Fruit fly (Drosophila melanogaster) whole organism, embryonic: Measurements from ENCODE around the gene CG5515.
A peak's percentile ranks its signal among the peaks of the same experiment; 100 is the strongest.

Experiments used
- Bgb ChIP-seq: fragments of 200-800 bp; sonication (Bioruptor generic); IDR thresholded peaks from 2 replicates; pipeline ENCODE4 v1.3.6; 2022; ENCODE audit warnings: missing biosample characterization, missing genetic modification characterization; ENCODE audit not compliant: partially characterized antibody
- CG10209 ChIP-seq: fragments of 200-800 bp; sonication (Bioruptor generic); optimal IDR thresholded peaks from 3 replicates; lab custom pipeline; 2017; ENCODE audit warnings: missing biosample characterization, mild to moderate bottlenecking, missing genetic modification characterization, missing genetic modification reagents
- CG10366 ChIP-seq: fragments of 200-800 bp; sonication (Bioruptor generic); IDR thresholded peaks from 2 replicates; pipeline ENCODE4 v1.3.6; 2022; ENCODE audit warnings: missing biosample characterization, missing genetic modification characterization
- CG10543 ChIP-seq: fragments of 200-800 bp; sonication (Bioruptor generic); optimal IDR thresholded peaks from 3 replicates; lab custom pipeline; 2017; ENCODE audit warnings: missing biosample characterization, mild to moderate bottlenecking, missing genetic modification characterization, moderate library complexity
- CG11247 ChIP-seq: fragments of 200-800 bp; sonication (Bioruptor generic); IDR thresholded peaks from 2 replicates; pipeline ENCODE4 v1.3.6; 2022; ENCODE audit warnings: missing biosample characterization, missing genetic modification characterization
- CG11504 ChIP-seq: fragments of 200-800 bp; sonication (Bioruptor generic); optimal IDR thresholded peaks from 3 replicates; lab custom pipeline; 2019; ENCODE audit warnings: missing biosample characterization, mild to moderate bottlenecking, missing genetic modification characterization, moderate library complexity
- CG11723 ChIP-seq: fragments of 200-800 bp; sonication (Bioruptor generic); optimal IDR thresholded peaks from 2 replicates; lab custom pipeline; 2017; ENCODE audit warnings: missing biosample characterization, mild to moderate bottlenecking, missing genetic modification characterization
- CG12942 ChIP-seq: fragments of 200-800 bp; sonication (Bioruptor generic); optimal IDR thresholded peaks from 3 replicates; lab custom pipeline; 2016; ENCODE audit warnings: missing biosample characterization, missing genetic modification characterization
- CG13424 ChIP-seq: fragments of 200-800 bp; sonication (Bioruptor generic); optimal IDR thresholded peaks from 2 replicates; lab custom pipeline; 2019; ENCODE audit warnings: missing biosample characterization, mild to moderate bottlenecking, missing genetic modification characterization, moderate library complexity
- CG14050 ChIP-seq: fragments of 200-800 bp; sonication (Bioruptor generic); IDR thresholded peaks from 3 replicates; pipeline ENCODE4 v1.3.6; 2022; ENCODE audit warnings: missing biosample characterization, missing genetic modification characterization
- CG14441 ChIP-seq: fragments of 200-800 bp; sonication (Bioruptor generic); IDR thresholded peaks from 2 replicates; pipeline ENCODE4 v1.3.6; 2022; ENCODE audit warnings: missing biosample characterization, missing genetic modification characterization
- CG15269 ChIP-seq: fragments of 200-800 bp; sonication (Bioruptor generic); optimal IDR thresholded peaks from 2 replicates; lab custom pipeline; 2018; ENCODE audit warnings: missing biosample characterization, mild to moderate bottlenecking, missing genetic modification characterization, moderate library complexity
- CG1647 ChIP-seq: fragments of 200-800 bp; sonication (Bioruptor generic); optimal IDR thresholded peaks from 3 replicates; lab custom pipeline; 2016; ENCODE audit warnings: missing biosample characterization, missing genetic modification characterization
- CG17802 ChIP-seq: fragments of 200-800 bp; sonication (Bioruptor generic); optimal IDR thresholded peaks from 2 replicates; lab custom pipeline; 2018; ENCODE audit warnings: missing biosample characterization, mild to moderate bottlenecking, missing genetic modification characterization, moderate library complexity
- CG32532 ChIP-seq: fragments of 200-800 bp; sonication (Bioruptor generic); IDR thresholded peaks from 2 replicates; pipeline ENCODE4 v1.3.6; 2022; ENCODE audit warnings: missing biosample characterization, missing genetic modification characterization
- CG32772 ChIP-seq: fragments of 200-800 bp; sonication (Bioruptor generic); IDR thresholded peaks from 2 replicates; pipeline ENCODE4 v1.3.6; 2022; ENCODE audit warnings: missing biosample characterization, missing genetic modification characterization
- CG5245 ChIP-seq: fragments of 200-800 bp; sonication (Bioruptor generic); optimal IDR thresholded peaks from 3 replicates; lab custom pipeline; 2016; ENCODE audit warnings: missing biosample characterization, missing genetic modification characterization
- CG8924 ChIP-seq: fragments of 200-800 bp; optimal IDR thresholded peaks from 3 replicates; lab custom pipeline; 2019; ENCODE audit warnings: missing biosample characterization, mild to moderate bottlenecking, missing genetic modification characterization, moderate library complexity
- CG9817 ChIP-seq: fragments of 200-800 bp; sonication (Bioruptor generic); optimal IDR thresholded peaks from 2 replicates; lab custom pipeline; 2018; ENCODE audit warnings: missing biosample characterization, mild to moderate bottlenecking, missing genetic modification characterization, moderate library complexity
- Dad ChIP-seq: fragments of 200-800 bp; sonication (Bioruptor generic); optimal IDR thresholded peaks from 3 replicates; lab custom pipeline; 2016; ENCODE audit warnings: missing biosample characterization, missing genetic modification characterization
- Drgx ChIP-seq: fragments of 200-800 bp; sonication (Bioruptor generic); IDR thresholded peaks from 2 replicates; pipeline ENCODE4 v1.3.6; 2022; ENCODE audit warnings: missing biosample characterization, missing genetic modification characterization
- E2f1 ChIP-seq: fragments of 200-800 bp; sonication (Bioruptor generic); IDR thresholded peaks from 2 replicates; pipeline ENCODE4 v1.3.6; 2022; ENCODE audit warnings: missing biosample characterization, missing genetic modification characterization
- Gug ChIP-seq: fragments of 200-800 bp; sonication (Bioruptor generic); IDR thresholded peaks from 4 replicates; pipeline ENCODE4 v1.3.6; 2022; ENCODE audit warnings: missing biosample characterization, missing genetic modification characterization
- H15 ChIP-seq: fragments of 200-800 bp; sonication (Bioruptor generic); IDR thresholded peaks from 3 replicates; pipeline ENCODE4 v1.3.6; 2022; ENCODE audit warnings: missing biosample characterization, missing genetic modification characterization
- HLH3B ChIP-seq: fragments of 200-800 bp; sonication (Bioruptor generic); IDR thresholded peaks from 2 replicates; pipeline ENCODE4 v1.3.6; 2022; ENCODE audit warnings: missing biosample characterization, missing genetic modification characterization
- Med ChIP-seq: fragments of 200-800 bp; sonication (Bioruptor generic); peaks from one replicate; lab custom pipeline; 2016; ENCODE audit warnings: missing biosample characterization, missing genetic modification characterization, mild to moderate bottlenecking, inconsistent platforms, moderate library complexity
- Pdp1 ChIP-seq, 2 experiments: fragments of 200-800 bp; sonication (Bioruptor generic); optimal IDR thresholded peaks; 3 replicates each; lab custom pipeline; 2016; ENCODE audit warnings: missing biosample characterization in 2 of 2, missing genetic modification characterization in 2 of 2, mild to moderate bottlenecking in 1 of 2, moderate library complexity in 1 of 2
- Ptx1 ChIP-seq: fragments of 200-800 bp; sonication (Bioruptor generic); IDR thresholded peaks from 2 replicates; pipeline ENCODE4 v1.3.6; 2022; ENCODE audit warnings: missing biosample characterization, missing genetic modification characterization
- Ssrp ChIP-seq: fragments of 200-800 bp; sonication (Bioruptor generic); optimal IDR thresholded peaks from 2 replicates; lab custom pipeline; 2018; ENCODE audit warnings: missing biosample characterization, mild to moderate bottlenecking, missing genetic modification characterization, moderate library complexity
- YL-1 ChIP-seq: fragments of 200-800 bp; sonication (Bioruptor generic); optimal IDR thresholded peaks from 3 replicates; lab custom pipeline; 2017; ENCODE audit warnings: missing biosample characterization, mild to moderate bottlenecking, missing genetic modification characterization
- ap ChIP-seq: fragments of 200-800 bp; sonication (Bioruptor generic); IDR thresholded peaks from 2 replicates; pipeline ENCODE4 v1.3.6; 2022; ENCODE audit warnings: missing biosample characterization, missing genetic modification characterization
- ci ChIP-seq: fragments of 200-800 bp; sonication (Bioruptor generic); IDR thresholded peaks from 3 replicates; pipeline ENCODE4 v1.3.6; 2022; ENCODE audit warnings: missing biosample characterization, missing genetic modification characterization
- corto ChIP-seq: fragments of 200-800 bp; sonication (Bioruptor generic); optimal IDR thresholded peaks from 2 replicates; lab custom pipeline; 2016; ENCODE audit warnings: missing biosample characterization, mild to moderate bottlenecking, missing genetic modification characterization, moderate library complexity
- emc ChIP-seq: fragments of 200-800 bp; sonication (Bioruptor generic); optimal IDR thresholded peaks from 2 replicates; lab custom pipeline; 2016; ENCODE audit warnings: missing biosample characterization, missing genetic modification characterization
- ems ChIP-seq: fragments of 200-800 bp; sonication (Bioruptor generic); optimal IDR thresholded peaks from 3 replicates; lab custom pipeline; 2016; ENCODE audit warnings: missing biosample characterization, missing genetic modification characterization
- esg ChIP-seq: fragments of 200-800 bp; sonication (Bioruptor generic); conservative IDR thresholded peaks from 2 replicates; pipeline ENCODE4 v1.3.6; 2022; ENCODE audit warnings: missing biosample characterization, missing genetic modification characterization
- gem ChIP-seq: fragments of 200-800 bp; sonication (Bioruptor generic); optimal IDR thresholded peaks from 2 replicates; lab custom pipeline; 2019; ENCODE audit warnings: missing biosample characterization, mild to moderate bottlenecking, missing genetic modification characterization, moderate library complexity
- h ChIP-seq: fragments of >200 bp; optimal IDR thresholded peaks from 2 replicates; lab custom pipeline; 2017
- inv ChIP-seq: fragments of 200-800 bp; sonication (Bioruptor generic); IDR thresholded peaks from 2 replicates; pipeline ENCODE4 v1.3.6; 2022; ENCODE audit warnings: missing biosample characterization, missing genetic modification characterization; ENCODE audit not compliant: partially characterized antibody
- ken ChIP-seq: fragments of 200-800 bp; sonication (Bioruptor generic); IDR thresholded peaks from 3 replicates; pipeline ENCODE4 v1.3.6; 2022; ENCODE audit warnings: missing biosample characterization, missing genetic modification characterization
- lola ChIP-seq, 3 experiments: fragments of >200 bp in 2 of 3; fragments of 200-800 bp in 1 of 3; sonication (Bioruptor generic) in 1 of 3; optimal IDR thresholded peaks; 2 replicates each; lab custom pipeline; 2017 to 2019; ENCODE audit warnings: missing biosample characterization in 3 of 3, missing genetic modification characterization in 3 of 3, mild to moderate bottlenecking in 1 of 3, moderate library complexity in 1 of 3
- nmo ChIP-seq: fragments of 200-800 bp; sonication (Bioruptor generic); optimal IDR thresholded peaks from 2 replicates; lab custom pipeline; 2018; ENCODE audit warnings: missing biosample characterization, mild to moderate bottlenecking, missing genetic modification characterization, moderate library complexity
- onecut ChIP-seq: fragments of 200-800 bp; sonication (Bioruptor generic); IDR thresholded peaks from 2 replicates; pipeline ENCODE4 v1.3.6; 2022; ENCODE audit warnings: missing biosample characterization, missing genetic modification characterization
- phol ChIP-seq: fragments of 200-800 bp; sonication (Bioruptor generic); optimal IDR thresholded peaks from 3 replicates; lab custom pipeline; 2018; ENCODE audit warnings: missing biosample characterization, mild to moderate bottlenecking, missing genetic modification characterization, moderate library complexity
- pnt ChIP-seq: fragments of 200-800 bp; sonication (Bioruptor generic); optimal IDR thresholded peaks from 3 replicates; lab custom pipeline; 2016; ENCODE audit warnings: missing biosample characterization, missing genetic modification characterization
- ranshi ChIP-seq: fragments of 200-800 bp; sonication (Bioruptor generic); IDR thresholded peaks from 2 replicates; pipeline ENCODE4 v1.3.6; 2022; ENCODE audit warnings: missing biosample characterization, missing genetic modification characterization
- sens ChIP-seq: fragments of 200-800 bp; sonication (Bioruptor generic); peaks from one replicate; lab custom pipeline; 2016; ENCODE audit warnings: missing biosample characterization, missing genetic modification characterization
- stc ChIP-seq: fragments of 200-800 bp; sonication (Bioruptor generic); IDR thresholded peaks from 2 replicates; pipeline ENCODE4 v1.3.6; 2022; ENCODE audit warnings: missing biosample characterization, missing genetic modification characterization
- tgo ChIP-seq: fragments of 200-800 bp; sonication (Bioruptor generic); IDR thresholded peaks from 3 replicates; pipeline ENCODE4 v1.3.6; 2022; ENCODE audit warnings: missing biosample characterization, missing genetic modification characterization
- vvl ChIP-seq: fragments of 200-800 bp; sonication (Bioruptor generic); IDR thresholded peaks from 2 replicates; pipeline ENCODE4 v1.3.6; 2022; ENCODE audit warnings: missing biosample characterization, missing genetic modification characterization
- zfh1 ChIP-seq: fragments of 200-800 bp; sonication (Bioruptor generic); IDR thresholded peaks from 3 replicates; pipeline ENCODE4 v1.3.6; 2022; ENCODE audit warnings: missing biosample characterization, missing genetic modification characterization

The CG5515 gene

dm6 chr3R:24142971-24143370 is 45.7 kb downstream of the CG5515 start:
- TF ChIP-seq phol (peak; percentile 40), CG11504 (tag; lab: Kevin White, UChicago) (peak; percentile 57), CG15269 (tag; lab: Kevin White, UChicago) (no peak), CG17802 (peak; percentile 4), tgo (GFP tag; lab: Robert Waterston, UW) (peak; percentile 46; the same call in 2 of the 3 replicates), Gug (GFP tag; lab: Robert Waterston, UW) (0 out of 4 replicates have a peak, but pooled peaks have one; percentile 13), CG14441 (GFP tag; lab: Robert Waterston, UW) (peak; percentile 38; the same call in 1 of the 2 replicates), CG10209 (GFP tag; lab: Kevin White, UChicago) (no peak), Pdp1 (GFP tag; optimal IDR thresholded peaks at IDR 0.05; lab: Kevin White, UChicago) (peak in 1 of 2 experiments; percentile 6), CG8924 (tag; lab: Kevin White, UChicago) (no peak), esg (peak; percentile 31; the same call in 1 of the 2 replicates), ranshi (GFP tag; lab: Robert Waterston, UW) (0 out of 2 replicates have a peak, but pooled peaks have one; percentile 21), ci (peak; percentile 63; the same call in 1 of the 3 replicates), h (lab: Kevin White, UChicago) (no peak), CG13424 (tag; lab: Kevin White, UChicago) (peak; percentile 33), HLH3B (GFP tag; lab: Robert Waterston, UW) (peak; percentile 32; the same call in 1 of the 2 replicates), YL-1 (GFP tag; lab: Kevin White, UChicago) (no peak), Dad (GFP tag; lab: Kevin White, UChicago) (no peak), vvl (GFP tag; lab: Robert Waterston, UW) (peak; percentile 68), sens (GFP tag; lab: Kevin White, UChicago) (peak; percentile 82), Bgb (GFP tag; lab: Robert Waterston, UW) (no peak), zfh1 (GFP tag; lab: Robert Waterston, UW) (peak; percentile 53; the same call in 1 of the 3 replicates), ap (GFP tag; lab: Robert Waterston, UW) (peak; percentile 35; the same call in 1 of the 2 replicates), ken (0 out of 3 replicates have a peak, but pooled peaks have one; percentile 26), CG12942 (GFP tag; lab: Kevin White, UChicago) (no peak), pnt (peak; percentile 23), nmo (GFP tag; lab: Kevin White, UChicago) (peak; percentile 40), emc (no peak), CG10543 (no peak), Drgx (GFP tag; lab: Robert Waterston, UW) (peak; percentile 80), CG10366 (GFP tag; lab: Robert Waterston, UW) (peak; percentile 21; the same call in 1 of the 2 replicates), Med (GFP tag; lab: Kevin White, UChicago) (peak; percentile 71), CG32772 (GFP tag; lab: Robert Waterston, UW) (no peak), CG5245 (GFP tag; lab: Kevin White, UChicago) (peak; percentile 18), Ssrp (tag; lab: Kevin White, UChicago) (peak; percentile 7), inv (GFP tag; lab: Robert Waterston, UW) (no peak), CG11723 (GFP tag; lab: Kevin White, UChicago) (no peak), CG1647 (GFP tag; lab: Kevin White, UChicago) (no peak), CG11247 (0 out of 2 replicates have a peak, but pooled peaks have one; percentile 14), stc (GFP tag; lab: Robert Waterston, UW) (0 out of 2 replicates have a peak, but pooled peaks have one; percentile 40), CG9817 (no peak), ems (GFP tag; lab: Kevin White, UChicago) (peak; percentile 0), Ptx1 (GFP tag; lab: Robert Waterston, UW) (peak; percentile 51; the same call in 1 of the 2 replicates), CG32532 (no peak), gem (peak; percentile 60), E2f1 (GFP tag; lab: Robert Waterston, UW) (peak; percentile 58), H15 (0 out of 3 replicates have a peak, but pooled peaks have one; percentile 41), lola (GFP tag; optimal IDR thresholded peaks at IDR 0.05; lab: Kevin White, UChicago) (peak in 1 of 3 experiments; percentile 3), corto (GFP tag; lab: Kevin White, UChicago) (peak; percentile 76), onecut (GFP tag; lab: Robert Waterston, UW) (peak; percentile 5; the same call in 1 of the 2 replicates), CG14050 (no peak)
